Fruit fly (Drosophila melanogaster) whole organism: ENCODE results near the gene cas.

Experiments used
- CG8478 ChIP-seq: fragments of >200 bp; optimal IDR thresholded peaks from 2 replicates; lab custom pipeline; 2018; ENCODE audit warnings: inconsistent platforms
- EcR ChIP-seq, 2 experiments: fragments of >200 bp; optimal IDR thresholded peaks; 2 replicates each; lab custom pipeline; 2017; ENCODE audit warnings: missing biosample characterization in 2 of 2, missing genetic modification characterization in 2 of 2, missing genetic modification reagents in 2 of 2
- pan ChIP-seq: fragments of >200 bp; optimal IDR thresholded peaks from 2 replicates; lab custom pipeline; 2017
- psq ChIP-seq: fragments of >200 bp; optimal IDR thresholded peaks from 2 replicates; lab custom pipeline; 2017

- no peak for TF ChIP-seq psq (lab: Kevin White, UChicago)
- no peak for TF ChIP-seq EcR (GFP tag; optimal IDR thresholded peaks at IDR 0.05; lab: Kevin White, UChicago)
- no peak for TF ChIP-seq CG8478 (lab: Kevin White, UChicago)
- TF ChIP-seq pan (lab: Kevin White, UChicago) = no peak
Measured at dm6 chr3R:5684550-5685118, 32.0 kb downstream of the cas start.
